Worm (Caenorhabditis elegans) whole organism, mixed stage, embryonic: ENCODE measurements around the gene taf-3.

Experiments used
- blmp-1 ChIP-seq: fragments of 150-350 bp; optimal IDR thresholded peaks from 2 replicates; lab custom pipeline; 2014; ENCODE audit warnings: missing biosample characterization, missing genetic modification characterization
- elt-3 ChIP-seq: fragments of 150-350 bp; optimal IDR thresholded peaks from 2 replicates; lab custom pipeline; 2014; ENCODE audit warnings: missing biosample characterization, missing genetic modification characterization
- ham-2 ChIP-seq: fragments of 200-800 bp; sonication (Bioruptor generic); optimal IDR thresholded peaks from 2 replicates; lab custom pipeline; 2018; ENCODE audit warnings: mild to moderate bottlenecking, missing genetic modification characterization, missing compliant biosample characterization
- lin-13 ChIP-seq: fragments of 150-350 bp; optimal IDR thresholded peaks from 2 replicates; lab custom pipeline; 2014; ENCODE audit warnings: missing biosample characterization, missing genetic modification characterization
- snpc-4 ChIP-seq: fragments of 150-350 bp; optimal IDR thresholded peaks from 2 replicates; lab custom pipeline; 2014; ENCODE audit warnings: missing biosample characterization, missing genetic modification characterization

DNA sequence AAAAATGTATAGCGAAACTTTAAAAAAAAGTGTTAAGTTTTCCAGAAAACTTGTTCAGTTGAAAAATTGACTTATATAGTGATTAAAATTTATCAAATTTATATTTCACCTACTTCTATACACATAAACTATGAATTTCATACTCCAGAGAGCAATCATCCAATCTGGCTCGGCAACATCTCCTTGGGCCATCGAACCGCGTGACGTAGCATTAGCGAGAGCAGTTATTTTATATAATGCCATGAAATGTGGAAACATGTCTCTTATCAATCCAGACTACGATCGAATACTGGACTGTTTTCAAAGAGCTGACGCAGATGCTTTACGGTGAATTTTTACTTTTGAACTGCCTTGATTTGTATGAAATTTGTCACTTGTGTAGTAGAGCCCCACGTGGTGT, 37.2 kb downstream of the taf-3 start:
- TF ChIP-seq lin-13 (tag; lab: Kevin White, UChicago): no peak
- TF ChIP-seq blmp-1 (tag; lab: Kevin White, UChicago): no peak
- no peak for TF ChIP-seq elt-3 (tag; lab: Kevin White, UChicago)
- no peak for TF ChIP-seq snpc-4 (tag; lab: Kevin White, UChicago)
- no peak for TF ChIP-seq ham-2 (GFP tag; lab: Kevin White, UChicago)
